Fruit fly (Drosophila melanogaster) whole organism, embryonic: Measurements from ENCODE around the gene CG31650.

Experiments used
- Aef1 ChIP-seq: fragments of 200-800 bp; sonication (Bioruptor generic); IDR thresholded peaks from 3 replicates; pipeline ENCODE4 v1.3.6; 2022; ENCODE audit warnings: missing biosample characterization, missing genetic modification characterization
- CG10431 ChIP-seq: fragments of 200-800 bp; sonication (Bioruptor generic); optimal IDR thresholded peaks from 3 replicates; lab custom pipeline; 2018; ENCODE audit warnings: missing biosample characterization, mild to moderate bottlenecking, missing genetic modification characterization
- CG10543 ChIP-seq: fragments of 200-800 bp; sonication (Bioruptor generic); optimal IDR thresholded peaks from 3 replicates; lab custom pipeline; 2017; ENCODE audit warnings: missing biosample characterization, mild to moderate bottlenecking, missing genetic modification characterization, moderate library complexity
- CG10979 ChIP-seq: fragments of 200-800 bp; sonication (Bioruptor generic); optimal IDR thresholded peaks from 2 replicates; lab custom pipeline; 2018; ENCODE audit warnings: missing biosample characterization, mild to moderate bottlenecking, missing genetic modification characterization, moderate library complexity
- CG12071 ChIP-seq: fragments of 200-800 bp; sonication (Bioruptor generic); optimal IDR thresholded peaks from 3 replicates; lab custom pipeline; 2018; ENCODE audit warnings: missing biosample characterization, mild to moderate bottlenecking, missing genetic modification characterization
- CG1602 ChIP-seq: fragments of 200-800 bp; sonication (Bioruptor generic); optimal IDR thresholded peaks from 3 replicates; lab custom pipeline; 2016; ENCODE audit warnings: missing biosample characterization, missing genetic modification characterization
- CG16863 ChIP-seq: fragments of 200-800 bp; sonication (Bioruptor generic); optimal IDR thresholded peaks from 3 replicates; lab custom pipeline; 2016; ENCODE audit warnings: missing biosample characterization, missing genetic modification characterization
- CG17802 ChIP-seq: fragments of 200-800 bp; sonication (Bioruptor generic); optimal IDR thresholded peaks from 2 replicates; lab custom pipeline; 2018; ENCODE audit warnings: missing biosample characterization, mild to moderate bottlenecking, missing genetic modification characterization, moderate library complexity
- CG18476 ChIP-seq: fragments of 200-800 bp; sonication (Bioruptor generic); optimal IDR thresholded peaks from 2 replicates; lab custom pipeline; 2016; ENCODE audit warnings: missing biosample characterization, mild to moderate bottlenecking, missing genetic modification characterization
- CG18599 ChIP-seq: fragments of 200-800 bp; sonication (Bioruptor generic); optimal IDR thresholded peaks from 3 replicates; lab custom pipeline; 2017; ENCODE audit warnings: missing biosample characterization, missing genetic modification characterization, mild to moderate bottlenecking, moderate library complexity, missing genetic modification reagents
- CG2712 ChIP-seq: fragments of 200-800 bp; optimal IDR thresholded peaks from 3 replicates; lab custom pipeline; 2019; ENCODE audit warnings: missing biosample characterization, mild to moderate bottlenecking, missing genetic modification characterization, moderate library complexity
- CG31365 ChIP-seq: fragments of 200-800 bp; sonication (Bioruptor generic); optimal IDR thresholded peaks from 2 replicates; lab custom pipeline; 2018; ENCODE audit warnings: missing biosample characterization, mild to moderate bottlenecking, missing genetic modification characterization
- CG3838 ChIP-seq: fragments of 200-800 bp; sonication (Bioruptor generic); optimal IDR thresholded peaks from 3 replicates; lab custom pipeline; 2016; ENCODE audit warnings: missing biosample characterization, missing genetic modification characterization
- CG4360 ChIP-seq: fragments of 200-800 bp; sonication (Bioruptor generic); IDR thresholded peaks from 2 replicates; pipeline ENCODE4 v1.3.6; 2022; ENCODE audit warnings: missing biosample characterization, missing genetic modification characterization
- CG6272 ChIP-seq: fragments of 200-800 bp; sonication (Bioruptor generic); IDR thresholded peaks from 2 replicates; pipeline ENCODE4 v1.3.6; 2022; ENCODE audit warnings: missing biosample characterization, missing genetic modification characterization
- CG6689 ChIP-seq: fragments of 200-800 bp; sonication (Bioruptor generic); IDR thresholded peaks from 2 replicates; pipeline ENCODE4 v1.3.6; 2022; ENCODE audit warnings: missing biosample characterization, missing genetic modification characterization
- CG6765 ChIP-seq: fragments of 200-800 bp; sonication (Bioruptor generic); optimal IDR thresholded peaks from 3 replicates; lab custom pipeline; 2017; ENCODE audit warnings: missing biosample characterization, mild to moderate bottlenecking, missing genetic modification characterization
- CG6791 ChIP-seq: fragments of 200-800 bp; sonication (Bioruptor generic); IDR thresholded peaks from 3 replicates; pipeline ENCODE4 v1.3.6; 2022; ENCODE audit warnings: missing biosample characterization, missing genetic modification characterization; ENCODE audit not compliant: partially characterized antibody
- CG6854 ChIP-seq: fragments of 200-800 bp; sonication (Bioruptor generic); optimal IDR thresholded peaks from 3 replicates; lab custom pipeline; 2017; ENCODE audit warnings: missing biosample characterization, mild to moderate bottlenecking, missing genetic modification characterization
- CG7357 ChIP-seq: fragments of 200-800 bp; sonication (Bioruptor generic); IDR thresholded peaks from 3 replicates; pipeline ENCODE4 v1.3.6; 2022; ENCODE audit warnings: missing biosample characterization, missing genetic modification characterization
- CG7786 ChIP-seq: fragments of 200-800 bp; sonication (Bioruptor generic); optimal IDR thresholded peaks from 2 replicates; lab custom pipeline; 2016; ENCODE audit warnings: missing biosample characterization, missing genetic modification characterization
- CG9817 ChIP-seq: fragments of 200-800 bp; sonication (Bioruptor generic); optimal IDR thresholded peaks from 2 replicates; lab custom pipeline; 2018; ENCODE audit warnings: missing biosample characterization, mild to moderate bottlenecking, missing genetic modification characterization, moderate library complexity
- CrebB ChIP-seq: fragments of 200-800 bp; sonication (Bioruptor generic); optimal IDR thresholded peaks from 3 replicates; lab custom pipeline; 2018; ENCODE audit warnings: missing biosample characterization, mild to moderate bottlenecking, missing genetic modification characterization
- Dfd ChIP-seq, 2 experiments: fragments of >200 bp; optimal IDR thresholded peaks; 2 replicates each; lab custom pipeline; 2017; ENCODE audit warnings: missing biosample characterization in 2 of 2, missing genetic modification characterization in 2 of 2
- Doc2 ChIP-seq: fragments of 200-800 bp; sonication (Bioruptor generic); IDR thresholded peaks from 2 replicates; pipeline ENCODE4 v1.3.6; 2022; ENCODE audit warnings: missing biosample characterization, missing genetic modification characterization
- Ets97D ChIP-seq: fragments of 200-800 bp; sonication (Bioruptor generic); optimal IDR thresholded peaks from 3 replicates; lab custom pipeline; 2016; ENCODE audit warnings: missing biosample characterization, missing genetic modification characterization
- Fer3 ChIP-seq: fragments of 200-800 bp; sonication (Bioruptor generic); optimal IDR thresholded peaks from 2 replicates; lab custom pipeline; 2018; ENCODE audit warnings: missing biosample characterization, mild to moderate bottlenecking, missing genetic modification characterization, moderate library complexity
- H2.0 ChIP-seq: fragments of 200-800 bp; sonication (Bioruptor generic); IDR thresholded peaks from 2 replicates; pipeline ENCODE4 v1.3.6; 2022; ENCODE audit warnings: missing biosample characterization, missing genetic modification characterization
- Jarid2 ChIP-seq: fragments of 200-800 bp; sonication (Bioruptor generic); optimal IDR thresholded peaks from 3 replicates; lab custom pipeline; 2017; ENCODE audit warnings: mild to moderate bottlenecking, missing biosample characterization, missing genetic modification reagents, missing genetic modification characterization
- PHDP ChIP-seq: fragments of 200-800 bp; sonication (Bioruptor generic); optimal IDR thresholded peaks from 3 replicates; lab custom pipeline; 2018; ENCODE audit warnings: missing biosample characterization, mild to moderate bottlenecking, missing genetic modification characterization, moderate library complexity
- Sox102F ChIP-seq: fragments of 200-800 bp; sonication (Bioruptor generic); optimal IDR thresholded peaks from 2 replicates; lab custom pipeline; 2018; ENCODE audit warnings: missing biosample characterization, mild to moderate bottlenecking, missing genetic modification characterization, moderate library complexity
- Usf ChIP-seq: fragments of 200-800 bp; sonication (Bioruptor generic); optimal IDR thresholded peaks from 2 replicates; lab custom pipeline; 2017; ENCODE audit warnings: missing genotype, missing biosample characterization, missing genetic modification characterization
- bbx ChIP-seq: fragments of 200-800 bp; sonication (Bioruptor generic); IDR thresholded peaks from 2 replicates; pipeline ENCODE4 v1.3.6; 2022; ENCODE audit warnings: missing biosample characterization, missing genetic modification characterization; ENCODE audit not compliant: partially characterized antibody
- bcd ChIP-seq: fragments of 200-800 bp; sonication (Bioruptor generic); optimal IDR thresholded peaks from 2 replicates; lab custom pipeline; 2017; ENCODE audit warnings: missing biosample characterization, mild to moderate bottlenecking, missing genetic modification characterization
- bsh ChIP-seq, 2 experiments: fragments of 200-800 bp; sonication (Bioruptor generic); optimal IDR thresholded peaks; 2 replicates each; lab custom pipeline; 2017 to 2018; ENCODE audit warnings: mild to moderate bottlenecking in 2 of 2, missing biosample characterization in 2 of 2, missing genetic modification characterization in 2 of 2, moderate library complexity in 1 of 2
- chm ChIP-seq: fragments of 200-800 bp; sonication (Bioruptor generic); IDR thresholded peaks from 2 replicates; pipeline ENCODE4 v1.3.6; 2022; ENCODE audit warnings: missing biosample characterization, missing genetic modification characterization
- crol ChIP-seq: fragments of 200-800 bp; sonication (Bioruptor generic); IDR thresholded peaks from 2 replicates; pipeline ENCODE4 v1.3.6; 2022; ENCODE audit warnings: missing biosample characterization, missing genetic modification characterization
- fd96Cb ChIP-seq: fragments of 200-800 bp; sonication (Bioruptor generic); optimal IDR thresholded peaks from 2 replicates; lab custom pipeline; 2018; ENCODE audit warnings: missing biosample characterization, mild to moderate bottlenecking, missing genetic modification characterization, moderate library complexity
- fu2 ChIP-seq: fragments of 200-800 bp; sonication (Bioruptor generic); optimal IDR thresholded peaks from 2 replicates; lab custom pipeline; 2016; ENCODE audit warnings: missing biosample characterization, missing genetic modification characterization
- gce ChIP-seq: fragments of 200-800 bp; sonication (Bioruptor generic); IDR thresholded peaks from 3 replicates; pipeline ENCODE4 v1.3.6; 2022; ENCODE audit warnings: missing biosample characterization, missing genetic modification characterization
- grn ChIP-seq: fragments of 200-800 bp; sonication (Bioruptor generic); optimal IDR thresholded peaks from 3 replicates; lab custom pipeline; 2017; ENCODE audit warnings: missing biosample characterization, missing genetic modification characterization
- lab ChIP-seq: fragments of 200-800 bp; sonication (Bioruptor generic); optimal IDR thresholded peaks from 3 replicates; lab custom pipeline; 2017; ENCODE audit warnings: missing biosample characterization, missing genetic modification characterization, mild to moderate bottlenecking, moderate library complexity, missing genetic modification reagents
- lbe ChIP-seq: fragments of 200-800 bp; sonication (Bioruptor generic); optimal IDR thresholded peaks from 2 replicates; lab custom pipeline; 2016; ENCODE audit warnings: missing biosample characterization, mild to moderate bottlenecking, missing genetic modification characterization
- pan ChIP-seq, 4 experiments: fragments of >200 bp in 3 of 4; fragments of 200-800 bp in 1 of 4; sonication (Bioruptor generic) in 1 of 4; optimal IDR thresholded peaks in 3 of 4; IDR thresholded peaks in 1 of 4; 2 replicates each; pipeline versions ENCODE4 v1.3.6 to Lab custom; 2017 to 2022; ENCODE audit warnings: missing biosample characterization in 2 of 4, missing genetic modification characterization in 2 of 4, mixed read lengths in 1 of 4
- pnt ChIP-seq: fragments of 200-800 bp; sonication (Bioruptor generic); optimal IDR thresholded peaks from 3 replicates; lab custom pipeline; 2016; ENCODE audit warnings: missing biosample characterization, missing genetic modification characterization
- psq ChIP-seq: fragments of 200-800 bp; sonication (Bioruptor generic); optimal IDR thresholded peaks from 2 replicates; lab custom pipeline; 2017; ENCODE audit warnings: missing biosample characterization, missing genetic modification characterization
- ro ChIP-seq: fragments of 200-800 bp; sonication (Bioruptor generic); IDR thresholded peaks from 2 replicates; pipeline ENCODE4 v1.3.6; 2022; ENCODE audit warnings: missing biosample characterization, missing genetic modification characterization
- seq ChIP-seq: fragments of 200-800 bp; sonication (Bioruptor generic); IDR thresholded peaks from 2 replicates; pipeline ENCODE4 v1.3.6; 2022; ENCODE audit warnings: missing biosample characterization, missing genetic modification characterization

Gene CG31650

dm6 chr2L:5063936-5064335 lies 19.4 kb upstream of the CG31650 start (continued):
- TF ChIP-seq psq (peak; percentile 52), ro (GFP tag; lab: Robert Waterston, UW) (no peak), Usf (GFP tag; lab: Kevin White, UChicago) (no peak), CG18599 (GFP tag; lab: Kevin White, UChicago) (peak; percentile 64), Dfd (GFP tag; optimal IDR thresholded peaks at IDR 0.05; lab: Kevin White, UChicago) (no peak), H2.0 (GFP tag; lab: Robert Waterston, UW) (no peak), CrebB (no peak), crol (peak; percentile 88), Fer3 (tag; lab: Kevin White, UChicago) (no peak)

- TF ChIP-seq CG17802 (tag; lab: Kevin White, UChicago) (no peak), fu2 (GFP tag; lab: Kevin White, UChicago) (no peak), Jarid2 (GFP tag; lab: Kevin White, UChicago) (no peak), CG1602 (GFP tag; lab: Kevin White, UChicago) (no peak), seq (GFP tag; lab: Robert Waterston, UW) (no peak), CG2712 (no peak), bsh (GFP tag; optimal IDR thresholded peaks at IDR 0.05; lab: Kevin White, UChicago) (no peak), CG6854 (GFP tag; lab: Kevin White, UChicago) (no peak), fd96Cb (no peak), CG3838 (GFP tag; lab: Kevin White, UChicago) (no peak), bbx (GFP tag; lab: Robert Waterston, UW) (peak; percentile 32; the same call in 1 of the 2 replicates), grn (GFP tag; lab: Kevin White, UChicago) (no peak), CG6765 (GFP tag; lab: Kevin White, UChicago) (peak; percentile 24), Ets97D (peak; percentile 19), gce (GFP tag; lab: Robert Waterston, UW) (no peak), CG4360 (GFP tag; lab: Robert Waterston, UW) (no peak), CG6791 (GFP tag; lab: Robert Waterston, UW) (no peak), Usf (GFP tag; lab: Kevin White, UChicago) (no peak), lbe (no peak), Sox102F (GFP tag; lab: Kevin White, UChicago) (no peak), bcd (GFP tag; lab: Kevin White, UChicago) (no peak), lab (peak; percentile 35), CG7786 (no peak), CG6272 (GFP tag; lab: Robert Waterston, UW) (no peak), pan (optimal IDR thresholded peaks at IDR 0.05; lab: Kevin White, UChicago) (no peak), pan (GFP tag; optimal IDR thresholded peaks at IDR 0.05 in 1 of 2, IDR thresholded peaks at IDR 0.05 in 1 of 2) (no peak), CG6689 (GFP tag; lab: Robert Waterston, UW) (0 out of 2 replicates have a peak, but pooled peaks have one; percentile 23), Doc2 (GFP tag; lab: Robert Waterston, UW) (no peak), CG16863 (GFP tag; lab: Kevin White, UChicago) (no peak), PHDP (tag; lab: Kevin White, UChicago) (no peak), CG10979 (tag; lab: Kevin White, UChicago) (no peak), CG10543 (GFP tag; lab: Kevin White, UChicago) (peak; percentile 20), CG31365 (no peak), CG12071 (GFP tag; lab: Kevin White, UChicago) (no peak), CG10431 (GFP tag; lab: Kevin White, UChicago) (no peak), CG18476 (GFP tag; lab: Kevin White, UChicago) (peak; percentile 44), pnt (GFP tag; lab: Kevin White, UChicago) (no peak), CG9817 (no peak), chm (GFP tag; lab: Robert Waterston, UW) (0 out of 2 replicates have a peak, but pooled peaks have one; percentile 33), CG7357 (GFP tag; lab: Robert Waterston, UW) (no peak), Aef1 (GFP tag; lab: Robert Waterston, UW) (no peak)
Observed at dm6 chr2L:5062799-5063404, 18.4 kb upstream of the CG31650 start.
